Worm (Caenorhabditis elegans) whole organism, L4/young adult: ENCODE data around the gene Y70C5A.2.

Source experiments
- W03F9.2 ChIP-seq: fragments of 150-350 bp; optimal IDR thresholded peaks from 2 replicates; lab custom pipeline; 2014; ENCODE audit warnings: missing biosample characterization, missing genetic modification characterization
- him-1 ChIP-seq: sonication (generic microtip); optimal IDR thresholded peaks from 2 replicates; lab custom pipeline; 2016; ENCODE audit warnings: missing genotype, missing genetic modification reagents, missing genetic modification characterization, missing compliant biosample characterization

- TF ChIP-seq him-1 (no peak), W03F9.2 (tag; lab: Kevin White, UChicago) (no peak)
These were observed 19.9 kb downstream of the Y70C5A.2 start, which contains the start of gene T03E6.8 for ce11 chrV:16603102-16603501.
